Fruit fly (Drosophila melanogaster): ENCODE data around the gene CG43133.

DNA sequence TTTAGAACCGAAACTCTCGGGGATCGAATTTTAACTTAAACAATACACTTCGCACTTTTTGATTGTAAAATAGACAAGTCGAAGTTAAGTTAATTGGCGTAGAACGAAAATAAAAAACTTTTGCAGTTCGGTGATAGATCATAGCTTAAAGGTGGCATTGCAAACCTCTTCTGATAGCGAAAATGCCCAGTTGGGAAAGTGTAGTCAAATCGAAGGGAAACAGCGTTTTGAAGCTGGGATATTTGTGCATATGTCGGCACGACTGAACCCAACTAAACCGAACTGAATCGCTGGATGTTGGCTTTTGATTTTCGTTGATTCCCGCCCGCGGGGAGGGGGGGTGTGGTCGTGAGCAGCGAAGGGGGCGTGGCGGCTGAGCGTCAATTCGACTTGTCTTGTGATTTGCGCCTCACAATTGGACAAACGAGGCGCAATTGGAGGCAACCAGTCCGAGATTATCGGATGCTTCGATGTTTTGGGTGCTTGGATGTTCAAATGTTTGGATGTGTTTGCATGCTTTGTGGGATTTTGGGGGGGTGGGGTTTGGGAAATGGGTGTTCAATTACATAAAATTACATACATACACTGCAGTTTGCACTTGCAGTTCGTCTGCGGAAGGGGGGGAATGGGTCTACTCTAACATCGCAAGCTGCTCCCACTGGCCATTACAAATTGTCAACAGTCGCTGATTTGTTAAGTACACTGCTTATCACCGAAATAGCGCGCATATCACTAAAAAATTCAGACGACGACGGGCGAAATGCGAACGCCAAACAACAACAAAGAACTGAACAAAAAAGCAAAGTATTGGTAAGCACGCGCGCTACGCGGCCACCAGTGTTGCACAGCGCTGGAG lies 45.1 kb downstream of the CG43133 start:
- TF ChIP-seq CG14711 (tag; optimal IDR thresholded peaks at IDR 0.05) = no peak
- TF ChIP-seq CG5204 (GFP tag; optimal IDR thresholded peaks at IDR 0.05) = no peak
- no peak for TF ChIP-seq kay (GFP tag; ENCODE audit: borderline replicate concordance)
- TF ChIP-seq cic (GFP tag; optimal IDR thresholded peaks at IDR 0.05) = no peak

Measured in whole organism, adult.